Worm (Caenorhabditis elegans): ENCODE results near the gene lyst-1.

Gene lyst-1

ce11 chrX:12180681-12181080, 39.7 kb upstream of the lyst-1 start (continued):
- TF ChIP-seq egl-5 (tag; optimal IDR thresholded peaks at IDR 0.05): no peak
- no peak for TF ChIP-seq sea-2 (GFP tag; optimal IDR thresholded peaks at IDR 0.05)

DNA sequence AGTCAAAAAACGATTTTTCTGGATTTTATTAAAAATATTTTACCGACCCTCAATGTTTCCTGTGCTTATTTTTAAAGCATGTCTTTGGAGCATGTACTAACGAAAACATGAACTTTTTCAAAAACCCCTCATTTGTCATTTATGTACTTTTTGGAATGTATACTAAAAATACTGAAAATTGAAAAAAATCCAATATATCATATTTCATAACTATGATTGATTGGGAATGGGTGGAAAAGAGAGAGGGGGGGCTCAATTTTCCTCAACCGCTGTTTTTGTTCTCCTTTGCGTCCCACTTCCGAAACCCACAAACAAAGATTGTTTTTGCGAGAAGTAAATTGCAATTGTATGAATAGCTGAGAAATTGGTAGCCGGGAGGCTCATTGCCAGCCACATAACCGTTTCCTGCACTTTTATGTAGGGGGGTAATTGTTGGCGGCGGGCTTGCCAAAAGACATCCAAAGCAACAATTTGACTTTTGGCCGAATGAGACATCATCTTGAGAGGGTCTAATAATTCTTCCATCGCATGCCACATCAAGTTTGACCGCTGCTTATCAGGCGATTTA, 39.0 kb upstream of the lyst-1 start:
- TF ChIP-seq mdl-1 (tag; optimal IDR thresholded peaks at IDR 0.05): no peak
- TF ChIP-seq tbx-2 (tag; optimal IDR thresholded peaks at IDR 0.05): peak; percentile 34
- TF ChIP-seq lin-39 (tag; optimal IDR thresholded peaks at IDR 0.05): peak; percentile 64
- no peak for TF ChIP-seq nhr-25 (tag; optimal IDR thresholded peaks at IDR 0.05)
- peak; percentile 48 for TF ChIP-seq egl-5 (tag; optimal IDR thresholded peaks at IDR 0.05)

ce11 chrX:12179090-12179488, 38.1 kb upstream of the lyst-1 start:
- TF ChIP-seq pha-4 (tag; optimal IDR thresholded peaks at IDR 0.05): peak; percentile 56
- no peak for TF ChIP-seq ceh-28 (tag; optimal IDR thresholded peaks at IDR 0.05)

- TF ChIP-seq unc-39 (tag; optimal IDR thresholded peaks at IDR 0.05) (no peak), nfya-1 (tag; optimal IDR thresholded peaks at IDR 0.05; ENCODE audit: insufficient read depth) (no peak), unc-62 (GFP tag; optimal IDR thresholded peaks at IDR 0.05) (peak; percentile 33), mml-1 (tag; optimal IDR thresholded peaks at IDR 0.05) (no peak), mdl-1 (tag; optimal IDR thresholded peaks at IDR 0.05) (no peak), nhr-77 (tag; optimal IDR thresholded peaks at IDR 0.05) (no peak), eor-1 (tag; optimal IDR thresholded peaks at IDR 0.05) (no peak), pha-4 (tag; optimal IDR thresholded peaks at IDR 0.05) (no peak), nhr-25 (tag; optimal IDR thresholded peaks at IDR 0.05) (peak; percentile 51), ztf-11 (tag; optimal IDR thresholded peaks at IDR 0.05) (no peak), ceh-82 (tag; optimal IDR thresholded peaks at IDR 0.05) (no peak), ceh-28 (tag; optimal IDR thresholded peaks at IDR 0.05) (no peak), egl-5 (tag; optimal IDR thresholded peaks at IDR 0.05) (no peak), ztf-4 (tag; optimal IDR thresholded peaks at IDR 0.05) (no peak), lin-39 (tag; optimal IDR thresholded peaks at IDR 0.05) (peak; percentile 47), nhr-28 (tag; optimal IDR thresholded peaks at IDR 0.05) (no peak), ceh-16 (tag; optimal IDR thresholded peaks at IDR 0.05) (no peak), fkh-10 (GFP tag; optimal IDR thresholded peaks at IDR 0.05) (no peak), nhr-67 (tag; optimal IDR thresholded peaks at IDR 0.05) (no peak), zag-1 (tag; optimal IDR thresholded peaks at IDR 0.05) (no peak), lin-15B (tag; optimal IDR thresholded peaks at IDR 0.05) (no peak), egl-27 (tag; optimal IDR thresholded peaks at IDR 0.05) (no peak), daf-12 (tag; optimal IDR thresholded peaks at IDR 0.05) (no peak)
These were observed 37.6 kb upstream of the lyst-1 start for ce11 chrX:12178351-12179089.

- TF ChIP-seq daf-12 (tag; optimal IDR thresholded peaks at IDR 0.05) (no peak), hmg-11 (tag; optimal IDR thresholded peaks at IDR 0.05) (peak; percentile 0), nfya-1 (tag; optimal IDR thresholded peaks at IDR 0.05; ENCODE audit: insufficient read depth) (peak; percentile 49), elt-1 (tag; optimal IDR thresholded peaks at IDR 0.05) (peak; percentile 67), fkh-10 (GFP tag; optimal IDR thresholded peaks at IDR 0.05) (no peak), lin-39 (tag; optimal IDR thresholded peaks at IDR 0.05) (peak; percentile 15)
These were observed 36.6 kb upstream of the lyst-1 start for ce11 chrX:12177521-12177920.

DNA sequence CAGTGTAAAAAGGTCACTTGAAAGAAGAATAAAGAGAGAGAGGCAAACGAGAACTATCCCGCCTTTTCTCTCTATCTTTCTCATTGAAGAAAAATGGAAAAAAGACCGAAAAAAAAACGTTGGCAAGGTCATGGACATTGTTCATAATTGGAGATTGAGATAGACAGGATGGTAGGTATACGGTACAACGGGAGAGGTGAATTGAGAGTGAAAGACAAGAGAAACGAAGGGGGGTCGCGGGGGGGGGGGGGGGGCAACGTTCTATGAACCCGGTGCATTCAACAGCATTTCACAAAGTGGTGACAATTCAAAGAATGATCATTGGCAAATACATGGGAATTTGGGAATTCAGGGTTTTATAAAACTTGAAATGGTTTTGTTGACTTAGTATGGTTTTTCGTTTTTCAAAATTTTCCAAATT, 35.9 kb upstream of the lyst-1 start:
- TF ChIP-seq nhr-11 (tag; optimal IDR thresholded peaks at IDR 0.05): no peak
- no peak for TF ChIP-seq lin-15B (tag; optimal IDR thresholded peaks at IDR 0.05)
- TF ChIP-seq nhr-77 (tag; optimal IDR thresholded peaks at IDR 0.05): no peak
- no peak for TF ChIP-seq mml-1 (tag; optimal IDR thresholded peaks at IDR 0.05)
- no peak for TF ChIP-seq nfya-1 (tag; optimal IDR thresholded peaks at IDR 0.05; ENCODE audit: insufficient read depth)
- no peak for TF ChIP-seq unc-39 (tag; optimal IDR thresholded peaks at IDR 0.05)
- no peak for TF ChIP-seq R02D3.7 (tag; optimal IDR thresholded peaks at IDR 0.05)
- TF ChIP-seq lin-39 (tag; optimal IDR thresholded peaks at IDR 0.05): no peak
- TF ChIP-seq pha-4 (tag; optimal IDR thresholded peaks at IDR 0.05): no peak
- no peak for TF ChIP-seq fos-1 (tag; optimal IDR thresholded peaks at IDR 0.05)
- TF ChIP-seq nhr-23 (tag; optimal IDR thresholded peaks at IDR 0.05): peak; percentile 53
- TF ChIP-seq nhr-25 (tag; optimal IDR thresholded peaks at IDR 0.05): peak; percentile 74
- no peak for TF ChIP-seq nhr-43 (tag; optimal IDR thresholded peaks at IDR 0.05; ENCODE audit: poor library complexity, severe bottlenecking)
- no peak for TF ChIP-seq nhr-67 (tag; optimal IDR thresholded peaks at IDR 0.05)
- TF ChIP-seq aly-2 (tag; optimal IDR thresholded peaks at IDR 0.05): no peak
- TF ChIP-seq lsy-12 (tag; optimal IDR thresholded peaks at IDR 0.05): no peak
- TF ChIP-seq elt-2 (tag; optimal IDR thresholded peaks at IDR 0.05): peak; percentile 22
